Worm (Caenorhabditis elegans): ENCODE results near the gene F09C8.2.

F09C8.2 gene

DNA sequence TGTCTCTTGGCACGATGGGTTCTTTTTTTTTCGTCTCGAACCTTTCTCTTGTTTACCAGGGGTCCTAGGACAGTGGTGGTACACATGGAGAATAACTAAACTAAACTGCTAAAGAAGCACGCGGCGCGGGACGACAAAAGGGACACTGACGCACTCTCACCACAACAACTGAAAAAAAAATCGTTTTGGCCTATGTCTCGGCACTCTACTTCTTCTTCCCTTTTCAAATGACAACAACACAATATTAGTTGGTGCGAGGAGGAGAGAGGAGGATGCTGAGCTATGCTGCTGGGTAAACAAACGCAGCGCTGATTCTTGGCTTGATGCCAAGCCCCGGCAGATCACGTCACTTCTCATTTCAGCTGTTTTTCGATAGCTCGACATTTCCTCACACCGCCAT lies 1.6 kb downstream of the F09C8.2 start:
- TF ChIP-seq snpc-3.4 (tag; optimal IDR thresholded peaks at IDR 0.05) (no peak), K12H6.12 (tag; optimal IDR thresholded peaks at IDR 0.05) (peak; percentile 3), zfh-2 (GFP tag; conservative IDR thresholded peaks at IDR 0.05) (0 out of 2 replicates have a peak, but pooled peaks have one; percentile 24), ceh-27 (GFP tag; optimal IDR thresholded peaks at IDR 0.05) (peak; percentile 4)

DNA sequence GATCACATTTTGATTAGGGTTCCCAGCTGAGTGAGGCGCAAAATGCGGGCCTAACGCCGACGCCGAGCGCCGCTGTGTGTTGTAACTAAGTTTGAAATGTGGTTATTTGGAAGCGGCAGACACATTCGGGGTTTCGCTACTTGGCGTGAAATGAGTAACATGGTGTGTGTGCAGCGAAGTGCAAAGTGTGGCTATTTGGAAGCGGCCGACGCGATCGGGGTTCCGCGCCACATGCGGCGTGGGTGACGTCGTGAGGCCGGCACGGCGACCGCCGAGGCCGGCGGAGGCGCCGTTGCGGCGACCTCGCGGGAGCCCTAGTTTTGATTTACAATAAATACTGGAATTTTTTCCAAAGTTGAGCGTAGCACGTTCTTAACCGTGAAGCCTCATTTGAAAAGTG lies 2.2 kb downstream of the F09C8.2 start:
- TF ChIP-seq egrh-3 (GFP tag; IDR thresholded peaks at IDR 0.05) (peak; percentile 93), ccch-3 (GFP tag; optimal IDR thresholded peaks at IDR 0.05) (no peak), nhr-179 (tag; optimal IDR thresholded peaks at IDR 0.05) (peak; percentile 3), snpc-4 (GFP tag; optimal IDR thresholded peaks at IDR 0.05) (no peak), snpc-4 (tag; optimal IDR thresholded peaks at IDR 0.05) (peak in 2 of 4 experiments; percentile 51 to 63), zfh-2 (GFP tag; conservative IDR thresholded peaks at IDR 0.05) (peak; percentile 94)

DNA sequence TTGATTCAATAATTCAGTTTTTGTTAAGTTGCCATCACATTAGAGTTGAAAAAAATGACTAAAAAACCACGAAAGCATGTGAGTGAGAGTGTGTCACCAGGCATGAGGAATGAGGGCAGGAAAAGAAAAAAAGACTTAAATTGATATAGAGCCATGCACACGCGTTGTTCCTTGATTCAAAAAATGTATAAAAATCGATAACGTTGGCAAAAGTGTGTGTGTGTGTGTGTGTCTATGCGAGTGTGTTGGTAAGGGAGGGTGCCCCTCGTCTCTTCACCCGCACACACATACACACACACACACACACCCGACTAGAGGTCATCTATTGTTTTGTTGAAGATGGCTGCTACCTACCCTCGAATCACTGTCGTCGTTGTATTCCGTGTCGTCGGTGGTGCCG lies 3.0 kb downstream of the F09C8.2 start:
- TF ChIP-seq attf-5 (GFP tag; optimal IDR thresholded peaks at IDR 0.05): peak; percentile 47
- 0 out of 2 replicates have a peak, but pooled peaks have one; percentile 8 for TF ChIP-seq dox-1 (GFP tag; IDR thresholded peaks at IDR 0.05)
- no peak for TF ChIP-seq cebp-1 (GFP tag; IDR thresholded peaks at IDR 0.05)
- peak; percentile 40 for TF ChIP-seq cebp-1 (tag; optimal IDR thresholded peaks at IDR 0.05)
- no peak for TF ChIP-seq nhr-120 (GFP tag; IDR thresholded peaks at IDR 0.05)
- TF ChIP-seq hmg-1.2 (GFP tag; IDR thresholded peaks at IDR 0.05): peak; percentile 30; the same call in 1 of the 2 replicates
- no peak for TF ChIP-seq C17E4.6 (GFP tag; IDR thresholded peaks at IDR 0.05)

DNA sequence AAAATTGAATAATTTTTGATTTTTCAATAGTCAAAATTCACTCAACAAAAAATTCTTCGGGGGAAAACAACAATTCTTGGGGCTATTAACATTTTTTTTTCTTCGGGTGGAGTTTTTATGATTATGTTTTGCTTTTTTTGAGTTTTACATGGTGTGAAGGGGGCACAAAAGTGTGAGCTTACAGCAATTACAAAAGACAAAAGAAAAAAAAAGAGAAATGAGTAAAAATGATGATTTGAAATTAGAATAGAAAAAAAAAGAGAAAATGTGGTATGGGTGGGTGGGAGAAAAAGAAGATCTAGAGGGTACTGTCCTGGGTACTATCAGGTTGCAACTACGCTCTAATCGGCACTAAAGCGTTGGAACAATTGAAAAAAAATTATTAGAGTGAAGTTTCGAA lies 6.0 kb downstream of the F09C8.2 start:
- TF ChIP-seq nfyb-1 (GFP tag; IDR thresholded peaks at IDR 0.05): no peak
- TF ChIP-seq F55B11.4 (tag; optimal IDR thresholded peaks at IDR 0.05; ENCODE audit: borderline replicate concordance, insufficient read depth): no peak

DNA sequence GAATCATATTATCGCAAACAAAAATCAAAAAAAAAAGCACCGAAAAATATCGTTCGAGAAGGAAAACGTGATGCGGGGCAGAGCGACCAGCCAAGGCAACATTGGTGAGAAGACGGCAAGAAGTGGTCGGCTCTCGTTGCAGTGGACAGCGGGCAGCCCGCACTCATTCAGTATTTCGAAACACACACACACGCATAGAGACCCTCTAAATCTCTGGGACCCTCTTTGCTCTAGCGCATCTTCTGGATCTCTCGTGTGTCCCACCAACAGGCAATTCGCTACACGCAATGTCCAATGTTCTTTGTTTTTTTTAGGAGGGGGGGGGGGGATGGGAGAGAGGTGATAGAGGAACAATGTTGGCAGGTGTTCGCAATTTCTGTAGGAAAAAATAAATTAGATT lies 13.0 kb downstream of the F09C8.2 start:
- TF ChIP-seq F22D6.2 (tag; optimal IDR thresholded peaks at IDR 0.05) (no peak), F23B12.7 (tag; optimal IDR thresholded peaks at IDR 0.05; ENCODE audit: insufficient read depth) (no peak), pbrm-1 (GFP tag; IDR thresholded peaks at IDR 0.05) (no peak), cebp-1 (GFP tag; IDR thresholded peaks at IDR 0.05) (peak; percentile 59; the same call in 1 of the 2 replicates), cebp-1 (tag; optimal IDR thresholded peaks at IDR 0.05) (peak; percentile 87), lsy-27 (tag; optimal IDR thresholded peaks at IDR 0.05; ENCODE audit: borderline replicate concordance, insufficient read depth) (no peak), lin-40 (tag; optimal IDR thresholded peaks at IDR 0.05) (no peak), mcd-1 (GFP tag; IDR thresholded peaks at IDR 0.05) (0 out of 2 replicates have a peak, but pooled peaks have one; percentile 8), mxl-1 (tag; optimal IDR thresholded peaks at IDR 0.05) (no peak), F33H1.4 (GFP tag; IDR thresholded peaks at IDR 0.05) (no peak), K12H6.12 (tag; optimal IDR thresholded peaks at IDR 0.05) (no peak), ZK185.1 (tag; optimal IDR thresholded peaks at IDR 0.05; ENCODE audit: poor library complexity, severe bottlenecking) (no peak), T07F8.4 (tag; optimal IDR thresholded peaks at IDR 0.05) (no peak), tbx-9 (tag; optimal IDR thresholded peaks at IDR 0.05; ENCODE audit: borderline replicate concordance) (no peak), madf-10 (tag; optimal IDR thresholded peaks at IDR 0.05) (no peak), mes-4 (tag; optimal IDR thresholded peaks at IDR 0.05) (no peak), sdz-38 (tag; optimal IDR thresholded peaks at IDR 0.05) (no peak), snpc-4 (GFP tag; optimal IDR thresholded peaks at IDR 0.05) (no peak), snpc-4 (tag; optimal IDR thresholded peaks at IDR 0.05) (no peak), ztf-26 (tag; optimal IDR thresholded peaks at IDR 0.05) (no peak), somi-1 (GFP tag; optimal IDR thresholded peaks at IDR 0.05) (no peak), F55B11.4 (tag; optimal IDR thresholded peaks at IDR 0.05; ENCODE audit: borderline replicate concordance, insufficient read depth) (no peak), hmg-1.2 (GFP tag; IDR thresholded peaks at IDR 0.05) (peak; percentile 36; the same call in 1 of the 2 replicates), lin-26 (GFP tag; IDR thresholded peaks at IDR 0.05) (no peak), ztf-3 (GFP tag; optimal IDR thresholded peaks at IDR 0.05) (no peak), dox-1 (GFP tag; IDR thresholded peaks at IDR 0.05) (no peak), Y53F4B.3 (GFP tag; IDR thresholded peaks at IDR 0.05) (no peak), zfh-2 (GFP tag; conservative IDR thresholded peaks at IDR 0.05) (peak; percentile 88), Y79H2A.3 (GFP tag; conservative IDR thresholded peaks at IDR 0.05) (no peak), K11D2.4 (GFP tag; IDR thresholded peaks at IDR 0.05) (peak; percentile 43; the same call in 1 of the 2 replicates), ztf-22 (GFP tag; optimal IDR thresholded peaks at IDR 0.05) (no peak)

Measured in whole organism, young adult.